Fruit fly (Drosophila melanogaster) whole organism, embryonic: Measurements from ENCODE around the gene CG43693.

Experiments used
- CG10565 ChIP-seq: fragments of 200-800 bp; sonication (Bioruptor generic); optimal IDR thresholded peaks from 3 replicates; lab custom pipeline; 2016; ENCODE audit warnings: missing biosample characterization, mild to moderate bottlenecking, missing genetic modification characterization
- CG12155 ChIP-seq: fragments of 200-800 bp; sonication (Bioruptor generic); optimal IDR thresholded peaks from 3 replicates; lab custom pipeline; 2016; ENCODE audit warnings: missing biosample characterization, missing genetic modification characterization
- CG12236 ChIP-seq: fragments of 200-800 bp; sonication (Bioruptor generic); optimal IDR thresholded peaks from 2 replicates; lab custom pipeline; 2016; ENCODE audit warnings: missing biosample characterization, missing genetic modification characterization
- CG12659 ChIP-seq: fragments of 200-800 bp; sonication (Bioruptor generic); optimal IDR thresholded peaks from 3 replicates; lab custom pipeline; 2017; ENCODE audit warnings: mild to moderate bottlenecking, missing biosample characterization, missing genetic modification reagents, missing genetic modification characterization
- CG13296 ChIP-seq: fragments of 200-800 bp; sonication (Bioruptor generic); optimal IDR thresholded peaks from 3 replicates; lab custom pipeline; 2018; ENCODE audit warnings: missing biosample characterization, mild to moderate bottlenecking, missing genetic modification characterization
- CG14014 ChIP-seq: fragments of 200-800 bp; sonication (Bioruptor generic); IDR thresholded peaks from 2 replicates; pipeline ENCODE4 v1.3.6; 2022; ENCODE audit warnings: missing biosample characterization, missing genetic modification characterization
- CG14965 ChIP-seq: fragments of 200-800 bp; sonication (Bioruptor generic); optimal IDR thresholded peaks from 2 replicates; lab custom pipeline; 2016; ENCODE audit warnings: missing biosample characterization, missing genetic modification characterization, borderline replicate concordance
- CG15601 ChIP-seq: fragments of 200-800 bp; sonication (Bioruptor generic); optimal IDR thresholded peaks from 3 replicates; lab custom pipeline; 2019; ENCODE audit warnings: missing biosample characterization, mild to moderate bottlenecking, missing genetic modification characterization, moderate library complexity
- CG18764 ChIP-seq: fragments of 200-800 bp; sonication (Bioruptor generic); optimal IDR thresholded peaks from 3 replicates; lab custom pipeline; 2016; ENCODE audit warnings: missing biosample characterization, missing genetic modification characterization
- CG3065 ChIP-seq: fragments of 200-800 bp; sonication (Bioruptor generic); optimal IDR thresholded peaks from 2 replicates; lab custom pipeline; 2016; ENCODE audit warnings: missing biosample characterization, missing genetic modification characterization
- CG31365 ChIP-seq: fragments of 200-800 bp; sonication (Bioruptor generic); optimal IDR thresholded peaks from 2 replicates; lab custom pipeline; 2018; ENCODE audit warnings: missing biosample characterization, mild to moderate bottlenecking, missing genetic modification characterization
- CG34422 ChIP-seq: fragments of 200-800 bp; sonication (Bioruptor generic); IDR thresholded peaks from 3 replicates; pipeline ENCODE4 v1.3.6; 2022; ENCODE audit warnings: missing biosample characterization, missing genetic modification characterization
- CG4854 ChIP-seq: fragments of 200-800 bp; sonication (Bioruptor generic); optimal IDR thresholded peaks from 2 replicates; lab custom pipeline; 2016; ENCODE audit warnings: missing biosample characterization, missing genetic modification characterization, inconsistent platforms
- CG6272 ChIP-seq: fragments of 200-800 bp; sonication (Bioruptor generic); IDR thresholded peaks from 2 replicates; pipeline ENCODE4 v1.3.6; 2022; ENCODE audit warnings: missing biosample characterization, missing genetic modification characterization
- CG8089 ChIP-seq: fragments of 200-800 bp; sonication (Bioruptor generic); optimal IDR thresholded peaks from 3 replicates; lab custom pipeline; 2016; ENCODE audit warnings: missing biosample characterization, missing genetic modification characterization
- CG9817 ChIP-seq: fragments of 200-800 bp; sonication (Bioruptor generic); optimal IDR thresholded peaks from 2 replicates; lab custom pipeline; 2018; ENCODE audit warnings: missing biosample characterization, mild to moderate bottlenecking, missing genetic modification characterization, moderate library complexity
- CTCF ChIP-seq: fragments of 200-800 bp; sonication (Bioruptor generic); optimal IDR thresholded peaks from 2 replicates; lab custom pipeline; 2017; ENCODE audit warnings: missing biosample characterization, mild to moderate bottlenecking, missing genetic modification characterization, moderate library complexity
- Camta ChIP-seq: fragments of 200-800 bp; sonication (Bioruptor generic); optimal IDR thresholded peaks from 2 replicates; lab custom pipeline; 2016; ENCODE audit warnings: missing biosample characterization, missing genetic modification characterization
- Dek ChIP-seq: fragments of 200-800 bp; sonication (Bioruptor generic); optimal IDR thresholded peaks from 3 replicates; lab custom pipeline; 2019; ENCODE audit warnings: missing biosample characterization, mild to moderate bottlenecking, missing genetic modification characterization, moderate library complexity
- Doc3 ChIP-seq: fragments of 200-800 bp; sonication (Bioruptor generic); IDR thresholded peaks from 3 replicates; pipeline ENCODE4 v1.3.6; 2022; ENCODE audit warnings: missing biosample characterization, missing genetic modification characterization; ENCODE audit not compliant: partially characterized antibody
- Eip74EF ChIP-seq, 2 experiments: fragments of 200-800 bp in 1 of 2; fragments of >200 bp in 1 of 2; sonication (Bioruptor generic) in 1 of 2; optimal IDR thresholded peaks; 2 replicates each; lab custom pipeline; 2017 to 2019; ENCODE audit warnings: missing biosample characterization in 2 of 2, missing genetic modification characterization in 2 of 2, mild to moderate bottlenecking in 1 of 2, moderate library complexity in 1 of 2
- HLH4C ChIP-seq: fragments of 200-800 bp; sonication (Bioruptor generic); IDR thresholded peaks from 3 replicates; pipeline ENCODE4 v1.3.6; 2022; ENCODE audit warnings: missing biosample characterization, missing genetic modification characterization; ENCODE audit not compliant: partially characterized antibody
- Hmx ChIP-seq: fragments of 200-800 bp; sonication (Bioruptor generic); optimal IDR thresholded peaks from 2 replicates; lab custom pipeline; 2016; ENCODE audit warnings: missing biosample characterization, missing genetic modification characterization
- Hr3 ChIP-seq: fragments of 200-800 bp; sonication (Bioruptor generic); optimal IDR thresholded peaks from 3 replicates; lab custom pipeline; 2016; ENCODE audit warnings: missing biosample characterization, missing genetic modification characterization
- Lim3 ChIP-seq: fragments of 200-800 bp; sonication (Bioruptor generic); IDR thresholded peaks from 2 replicates; pipeline ENCODE4 v1.3.6; 2022; ENCODE audit warnings: missing biosample characterization, missing genetic modification characterization
- Mad ChIP-seq: fragments of 200-800 bp; sonication (Bioruptor generic); optimal IDR thresholded peaks from 2 replicates; lab custom pipeline; 2016; ENCODE audit warnings: missing biosample characterization, missing genetic modification characterization
- Max ChIP-seq: fragments of 200-800 bp; sonication (Bioruptor generic); optimal IDR thresholded peaks from 2 replicates; lab custom pipeline; 2016; ENCODE audit warnings: missing biosample characterization, mild to moderate bottlenecking, missing genetic modification characterization
- Neu2 ChIP-seq: fragments of 200-800 bp; sonication (Bioruptor generic); optimal IDR thresholded peaks from 3 replicates; lab custom pipeline; 2016; ENCODE audit warnings: missing biosample characterization, missing genetic modification characterization, borderline replicate concordance
- Rfx ChIP-seq: fragments of 200-800 bp; sonication (Bioruptor generic); IDR thresholded peaks from 2 replicates; pipeline ENCODE4 v1.3.6; 2022; ENCODE audit warnings: missing biosample characterization, missing genetic modification characterization
- Xrp1 ChIP-seq: fragments of 200-800 bp; sonication (Bioruptor generic); IDR thresholded peaks from 2 replicates; pipeline ENCODE4 v1.3.6; 2022; ENCODE audit warnings: missing biosample characterization, missing genetic modification characterization
- aop ChIP-seq: fragments of 200-800 bp; sonication (Bioruptor generic); IDR thresholded peaks from 2 replicates; pipeline ENCODE4 v1.3.6; 2022; ENCODE audit warnings: missing biosample characterization, missing genetic modification characterization
- bsh ChIP-seq, 2 experiments: fragments of 200-800 bp; sonication (Bioruptor generic); optimal IDR thresholded peaks; 2 replicates each; lab custom pipeline; 2017 to 2018; ENCODE audit warnings: mild to moderate bottlenecking in 2 of 2, missing biosample characterization in 2 of 2, missing genetic modification characterization in 2 of 2, moderate library complexity in 1 of 2
- cas ChIP-seq: fragments of 200-800 bp; sonication (Bioruptor generic); IDR thresholded peaks from 2 replicates; pipeline ENCODE4 v1.3.6; 2022; ENCODE audit warnings: missing biosample characterization, missing genetic modification characterization
- chinmo ChIP-seq: fragments of 200-800 bp; sonication (Bioruptor generic); IDR thresholded peaks from 4 replicates; pipeline ENCODE4 v1.3.6; 2022; ENCODE audit warnings: missing biosample characterization, missing genetic modification characterization; ENCODE audit not compliant: partially characterized antibody
- chm ChIP-seq: fragments of 200-800 bp; sonication (Bioruptor generic); IDR thresholded peaks from 2 replicates; pipeline ENCODE4 v1.3.6; 2022; ENCODE audit warnings: missing biosample characterization, missing genetic modification characterization
- corto ChIP-seq: fragments of 200-800 bp; sonication (Bioruptor generic); optimal IDR thresholded peaks from 2 replicates; lab custom pipeline; 2016; ENCODE audit warnings: missing biosample characterization, mild to moderate bottlenecking, missing genetic modification characterization, moderate library complexity
- crc ChIP-seq: fragments of 200-800 bp; sonication (Bioruptor generic); optimal IDR thresholded peaks from 2 replicates; lab custom pipeline; 2016; ENCODE audit warnings: missing biosample characterization, missing genetic modification characterization
- dan ChIP-seq: fragments of 200-800 bp; sonication (Bioruptor generic); IDR thresholded peaks from 2 replicates; pipeline ENCODE4 v1.3.6; 2022; ENCODE audit warnings: missing biosample characterization, missing genetic modification characterization
- gfzf ChIP-seq: fragments of 200-800 bp; sonication (Bioruptor generic); optimal IDR thresholded peaks from 2 replicates; lab custom pipeline; 2016; ENCODE audit warnings: missing biosample characterization, mild to moderate bottlenecking, missing genetic modification characterization, moderate library complexity
- gt ChIP-seq: fragments of 200-800 bp; sonication (Bioruptor generic); IDR thresholded peaks from 2 replicates; pipeline ENCODE4 v1.3.6; 2022; ENCODE audit warnings: missing biosample characterization, missing genetic modification characterization
- h ChIP-seq: fragments of >200 bp; optimal IDR thresholded peaks from 2 replicates; lab custom pipeline; 2017
- ind ChIP-seq: fragments of 200-800 bp; sonication (Bioruptor generic); optimal IDR thresholded peaks from 3 replicates; lab custom pipeline; 2016; ENCODE audit warnings: missing biosample characterization, missing genetic modification characterization
- kay ChIP-seq: fragments of 200-800 bp; sonication (Bioruptor generic); optimal IDR thresholded peaks from 2 replicates; lab custom pipeline; 2016; ENCODE audit warnings: missing biosample characterization, missing genetic modification characterization
- odd ChIP-seq: fragments of 200-800 bp; sonication (Bioruptor generic); optimal IDR thresholded peaks from 2 replicates; lab custom pipeline; 2017; ENCODE audit warnings: missing biosample characterization, mild to moderate bottlenecking, missing genetic modification characterization
- otp ChIP-seq: fragments of 200-800 bp; sonication (Bioruptor generic); IDR thresholded peaks from 3 replicates; pipeline ENCODE4, ENCODE4 v1.3.6; 2022; ENCODE audit warnings: missing biosample characterization, missing genetic modification characterization
- p53 ChIP-seq: fragments of 200-800 bp; sonication (Bioruptor generic); optimal IDR thresholded peaks from 2 replicates; lab custom pipeline; 2016; ENCODE audit warnings: missing biosample characterization, missing genetic modification characterization
- pzg ChIP-seq: fragments of 200-800 bp; sonication (Bioruptor generic); optimal IDR thresholded peaks from 3 replicates; lab custom pipeline; 2018; ENCODE audit warnings: missing biosample characterization, mild to moderate bottlenecking, missing genetic modification characterization, moderate library complexity
- run ChIP-seq: fragments of 200-800 bp; sonication (Bioruptor generic); optimal IDR thresholded peaks from 3 replicates; lab custom pipeline; 2018; ENCODE audit warnings: missing biosample characterization, mild to moderate bottlenecking, missing genetic modification characterization
- slbo ChIP-seq: fragments of 200-800 bp; sonication (Bioruptor generic); IDR thresholded peaks from 2 replicates; pipeline ENCODE4 v1.3.6; 2022; ENCODE audit warnings: missing biosample characterization, missing genetic modification characterization
- slp2 ChIP-seq: fragments of 200-800 bp; sonication (Bioruptor generic); optimal IDR thresholded peaks from 2 replicates; lab custom pipeline; 2016; ENCODE audit warnings: missing biosample characterization, missing genetic modification characterization
- so ChIP-seq: fragments of 200-800 bp; sonication (Bioruptor generic); IDR thresholded peaks from 3 replicates; pipeline ENCODE4 v1.3.6; 2022; ENCODE audit warnings: missing biosample characterization, missing genetic modification characterization

The CG43693 gene

dm6 chr3L:11084557-11085231, 33.5 kb upstream of the CG43693 start (continued):
- TF ChIP-seq ind (GFP tag; lab: Kevin White, UChicago) (peak; percentile 94), HLH4C (GFP tag; lab: Robert Waterston, UW) (no peak), CG4854 (peak; percentile 92), Doc3 (GFP tag; lab: Robert Waterston, UW) (no peak), h (lab: Kevin White, UChicago) (no peak), CG31365 (peak; percentile 76), otp (GFP tag; lab: Robert Waterston, UW) (peak; percentile 97), Neu2 (GFP tag; lab: Kevin White, UChicago) (peak; percentile 86), Dek (tag; lab: Kevin White, UChicago) (peak; percentile 90), CG8089 (GFP tag; lab: Kevin White, UChicago) (peak; percentile 97), CG15601 (tag; lab: Kevin White, UChicago) (peak; percentile 98), CG6272 (GFP tag; lab: Robert Waterston, UW) (peak; percentile 88), CG3065 (GFP tag; lab: Kevin White, UChicago) (peak; percentile 91), run (tag; lab: Kevin White, UChicago) (peak; percentile 92), Rfx (GFP tag; lab: Robert Waterston, UW) (peak; percentile 95), Max (GFP tag; lab: Kevin White, UChicago) (peak; percentile 96), chinmo (peak; percentile 73; the same call in 1 of the 4 replicates), CG12155 (GFP tag; lab: Kevin White, UChicago) (peak; percentile 93), gt (GFP tag; lab: Robert Waterston, UW) (peak; percentile 83), CTCF (GFP tag; lab: Kevin White, UChicago) (peak; percentile 69), chm (GFP tag; lab: Robert Waterston, UW) (peak; percentile 99), Camta (GFP tag; lab: Kevin White, UChicago) (peak; percentile 97), Hmx (GFP tag; lab: Kevin White, UChicago) (peak; percentile 89), cas (GFP tag; lab: Robert Waterston, UW) (peak; percentile 78), CG10565 (GFP tag; lab: Kevin White, UChicago) (peak; percentile 80), aop (peak; percentile 92), so (peak; percentile 97), p53 (peak; percentile 84), CG13296 (GFP tag; lab: Kevin White, UChicago) (peak; percentile 94), CG18764 (GFP tag; lab: Kevin White, UChicago) (peak; percentile 96), pzg (GFP tag; lab: Kevin White, UChicago) (no peak), corto (GFP tag; lab: Kevin White, UChicago) (peak; percentile 66), Eip74EF (GFP tag; optimal IDR thresholded peaks at IDR 0.05; lab: Kevin White, UChicago) (peak in 1 of 2 experiments; percentile 98), gfzf (GFP tag; lab: Kevin White, UChicago) (peak; percentile 19), CG14965 (GFP tag; lab: Kevin White, UChicago) (peak; percentile 85), crc (peak; percentile 95), CG14014 (peak; percentile 95), bsh (GFP tag; optimal IDR thresholded peaks at IDR 0.05; lab: Kevin White, UChicago) (peak; percentile 97 to 99), Mad (GFP tag; lab: Kevin White, UChicago) (peak; percentile 86), odd (GFP tag; lab: Kevin White, UChicago) (peak; percentile 95), Lim3 (GFP tag; lab: Robert Waterston, UW) (peak; percentile 89), dan (GFP tag; lab: Robert Waterston, UW) (peak; percentile 87), slbo (GFP tag; lab: Robert Waterston, UW) (peak; percentile 92), CG34422 (GFP tag; lab: Robert Waterston, UW) (peak; percentile 97), Xrp1 (peak; percentile 98), slp2 (GFP tag; lab: Kevin White, UChicago) (peak; percentile 96), Hr3 (peak; percentile 94), CG12236 (GFP tag; lab: Kevin White, UChicago) (peak; percentile 98), CG12659 (peak; percentile 96), CG9817 (tag; lab: Kevin White, UChicago) (peak; percentile 77), kay (peak; percentile 91)
